Fruit fly (Drosophila melanogaster) whole organism, embryonic: ENCODE data around the gene Sry-alpha.

ENCODE experiments used
- Atf6 ChIP-seq: fragments of 200-800 bp; sonication (Bioruptor generic); IDR thresholded peaks from 2 replicates; pipeline ENCODE4 v1.3.6; 2022; ENCODE audit warnings: missing biosample characterization, missing genetic modification characterization
- CG10366 ChIP-seq: fragments of 200-800 bp; sonication (Bioruptor generic); IDR thresholded peaks from 2 replicates; pipeline ENCODE4 v1.3.6; 2022; ENCODE audit warnings: missing biosample characterization, missing genetic modification characterization
- CG11456 ChIP-seq: fragments of 200-800 bp; sonication (Bioruptor generic); IDR thresholded peaks from 3 replicates; pipeline ENCODE4 v1.3.6; 2022; ENCODE audit warnings: missing biosample characterization, missing genetic modification characterization
- CG12659 ChIP-seq: fragments of 200-800 bp; sonication (Bioruptor generic); optimal IDR thresholded peaks from 3 replicates; lab custom pipeline; 2017; ENCODE audit warnings: mild to moderate bottlenecking, missing biosample characterization, missing genetic modification reagents, missing genetic modification characterization
- CG14014 ChIP-seq: fragments of 200-800 bp; sonication (Bioruptor generic); IDR thresholded peaks from 2 replicates; pipeline ENCODE4 v1.3.6; 2022; ENCODE audit warnings: missing biosample characterization, missing genetic modification characterization
- CG14860 ChIP-seq: fragments of 200-800 bp; sonication (Bioruptor generic); IDR thresholded peaks from 3 replicates; pipeline ENCODE4 v1.3.6; 2022; ENCODE audit warnings: missing biosample characterization, missing genetic modification characterization; ENCODE audit not compliant: partially characterized antibody
- CG16815 ChIP-seq: fragments of 200-800 bp; sonication (Bioruptor generic); optimal IDR thresholded peaks from 3 replicates; lab custom pipeline; 2017; ENCODE audit warnings: missing biosample characterization, mild to moderate bottlenecking, missing genetic modification characterization
- CG17361 ChIP-seq: fragments of 200-800 bp; sonication (Bioruptor generic); IDR thresholded peaks from 3 replicates; pipeline ENCODE4 v1.3.6; 2022; ENCODE audit warnings: missing biosample characterization, missing genetic modification characterization
- CG18262 ChIP-seq: fragments of 200-800 bp; optimal IDR thresholded peaks from 3 replicates; lab custom pipeline; 2019; ENCODE audit warnings: missing biosample characterization, mild to moderate bottlenecking, missing genetic modification characterization, moderate library complexity
- CG31388 ChIP-seq: fragments of 200-800 bp; sonication (Bioruptor generic); optimal IDR thresholded peaks from 2 replicates; lab custom pipeline; 2016; ENCODE audit warnings: missing biosample characterization, missing genetic modification characterization
- CG4424 ChIP-seq: fragments of 200-800 bp; sonication (Bioruptor generic); optimal IDR thresholded peaks from 3 replicates; lab custom pipeline; 2016; ENCODE audit warnings: missing biosample characterization, missing genetic modification characterization
- CG6654 ChIP-seq: fragments of 200-800 bp; sonication (Bioruptor generic); optimal IDR thresholded peaks from 2 replicates; lab custom pipeline; 2017; ENCODE audit warnings: missing biosample characterization, mild to moderate bottlenecking, missing genetic modification characterization
- CG6689 ChIP-seq: fragments of 200-800 bp; sonication (Bioruptor generic); IDR thresholded peaks from 2 replicates; pipeline ENCODE4 v1.3.6; 2022; ENCODE audit warnings: missing biosample characterization, missing genetic modification characterization
- CG6813 ChIP-seq: fragments of 200-800 bp; sonication (Bioruptor generic); optimal IDR thresholded peaks from 2 replicates; lab custom pipeline; 2017; ENCODE audit warnings: missing biosample characterization, missing genetic modification characterization, mild to moderate bottlenecking, moderate library complexity, missing genetic modification reagents
- CG7928 ChIP-seq: fragments of 200-800 bp; sonication (Bioruptor generic); optimal IDR thresholded peaks from 2 replicates; lab custom pipeline; 2017; ENCODE audit warnings: missing biosample characterization, mild to moderate bottlenecking, missing genetic modification characterization
- CG8924 ChIP-seq: fragments of 200-800 bp; optimal IDR thresholded peaks from 3 replicates; lab custom pipeline; 2019; ENCODE audit warnings: missing biosample characterization, mild to moderate bottlenecking, missing genetic modification characterization, moderate library complexity
- CG9797 ChIP-seq: fragments of 200-800 bp; sonication (Bioruptor generic); optimal IDR thresholded peaks from 3 replicates; lab custom pipeline; 2018; ENCODE audit warnings: missing biosample characterization, mild to moderate bottlenecking, missing genetic modification characterization
- CG9876 ChIP-seq: fragments of 200-800 bp; sonication (Bioruptor generic); optimal IDR thresholded peaks from 2 replicates; lab custom pipeline; 2016; ENCODE audit warnings: missing biosample characterization, missing genetic modification characterization
- Camta ChIP-seq: fragments of 200-800 bp; sonication (Bioruptor generic); optimal IDR thresholded peaks from 2 replicates; lab custom pipeline; 2016; ENCODE audit warnings: missing biosample characterization, missing genetic modification characterization
- Hey ChIP-seq: fragments of 200-800 bp; sonication (Bioruptor generic); optimal IDR thresholded peaks from 3 replicates; lab custom pipeline; 2018; ENCODE audit warnings: missing biosample characterization, mild to moderate bottlenecking, missing genetic modification characterization
- Kr ChIP-seq: fragments of 200-800 bp; sonication (Bioruptor generic); optimal IDR thresholded peaks from 2 replicates; lab custom pipeline; 2017; ENCODE audit warnings: missing biosample characterization, mild to moderate bottlenecking, missing genetic modification characterization
- Lim3 ChIP-seq: fragments of 200-800 bp; sonication (Bioruptor generic); IDR thresholded peaks from 2 replicates; pipeline ENCODE4 v1.3.6; 2022; ENCODE audit warnings: missing biosample characterization, missing genetic modification characterization
- MTF-1 ChIP-seq: fragments of 200-800 bp; sonication (Bioruptor generic); optimal IDR thresholded peaks from 2 replicates; lab custom pipeline; 2018; ENCODE audit warnings: missing biosample characterization, mild to moderate bottlenecking, missing genetic modification characterization, borderline replicate concordance
- Ptx1 ChIP-seq: fragments of 200-800 bp; sonication (Bioruptor generic); IDR thresholded peaks from 2 replicates; pipeline ENCODE4 v1.3.6; 2022; ENCODE audit warnings: missing biosample characterization, missing genetic modification characterization
- Ssrp ChIP-seq: fragments of 200-800 bp; sonication (Bioruptor generic); optimal IDR thresholded peaks from 2 replicates; lab custom pipeline; 2018; ENCODE audit warnings: missing biosample characterization, mild to moderate bottlenecking, missing genetic modification characterization, moderate library complexity
- Trl ChIP-seq, 3 experiments: fragments of >200 bp in 2 of 3; fragments of 200-800 bp in 1 of 3; sonication (Bioruptor generic) in 1 of 3; optimal IDR thresholded peaks; 2 replicates in 1 of 3; 3 replicates in 2 of 3; lab custom pipeline; 2016 to 2017; ENCODE audit warnings: missing biosample characterization in 1 of 3, missing genetic modification characterization in 1 of 3
- ato ChIP-seq: fragments of 200-800 bp; sonication (Bioruptor generic); IDR thresholded peaks from 2 replicates; pipeline ENCODE4 v1.3.6; 2022; ENCODE audit warnings: missing biosample characterization, missing genetic modification characterization; ENCODE audit not compliant: partially characterized antibody
- bowl ChIP-seq: fragments of 200-800 bp; sonication (Bioruptor generic); IDR thresholded peaks from 2 replicates; pipeline ENCODE4 v1.3.6; 2022; ENCODE audit warnings: missing biosample characterization, missing genetic modification characterization
- cas ChIP-seq: fragments of 200-800 bp; sonication (Bioruptor generic); IDR thresholded peaks from 2 replicates; pipeline ENCODE4 v1.3.6; 2022; ENCODE audit warnings: missing biosample characterization, missing genetic modification characterization
- chm ChIP-seq: fragments of 200-800 bp; sonication (Bioruptor generic); IDR thresholded peaks from 2 replicates; pipeline ENCODE4 v1.3.6; 2022; ENCODE audit warnings: missing biosample characterization, missing genetic modification characterization
- dati ChIP-seq: fragments of 200-800 bp; sonication (Bioruptor generic); IDR thresholded peaks from 2 replicates; pipeline ENCODE4 v1.3.6; 2022; ENCODE audit warnings: missing biosample characterization, missing genetic modification characterization
- dmrt99B ChIP-seq: fragments of 200-800 bp; sonication (Bioruptor generic); optimal IDR thresholded peaks from 2 replicates; lab custom pipeline; 2018; ENCODE audit warnings: missing biosample characterization, mild to moderate bottlenecking, missing genetic modification characterization, moderate library complexity
- fd3F ChIP-seq: fragments of 200-800 bp; sonication (Bioruptor generic); optimal IDR thresholded peaks from 2 replicates; lab custom pipeline; 2018; ENCODE audit warnings: missing biosample characterization, mild to moderate bottlenecking, missing genetic modification characterization, moderate library complexity
- gcm ChIP-seq: fragments of 200-800 bp; sonication (Bioruptor generic); optimal IDR thresholded peaks from 2 replicates; lab custom pipeline; 2019; ENCODE audit warnings: missing biosample characterization, mild to moderate bottlenecking, missing genetic modification characterization, moderate library complexity
- gfzf ChIP-seq: fragments of 200-800 bp; sonication (Bioruptor generic); optimal IDR thresholded peaks from 2 replicates; lab custom pipeline; 2016; ENCODE audit warnings: missing biosample characterization, mild to moderate bottlenecking, missing genetic modification characterization, moderate library complexity
- hkb ChIP-seq, 2 experiments: fragments of 200-800 bp in 1 of 2; fragments of >200 bp in 1 of 2; sonication (Bioruptor generic) in 1 of 2; IDR thresholded peaks in 1 of 2; optimal IDR thresholded peaks in 1 of 2; 2 replicates each; pipeline versions ENCODE4 v1.3.6 to Lab custom; 2017 to 2022; ENCODE audit warnings: missing biosample characterization in 1 of 2, missing genetic modification characterization in 1 of 2
- klu ChIP-seq: fragments of 200-800 bp; sonication (Bioruptor generic); IDR thresholded peaks from 2 replicates; pipeline ENCODE4 v1.3.6; 2022; ENCODE audit warnings: missing biosample characterization, missing genetic modification characterization
- lola ChIP-seq, 3 experiments: fragments of >200 bp in 2 of 3; fragments of 200-800 bp in 1 of 3; sonication (Bioruptor generic) in 1 of 3; optimal IDR thresholded peaks; 2 replicates each; lab custom pipeline; 2017 to 2019; ENCODE audit warnings: missing biosample characterization in 3 of 3, missing genetic modification characterization in 3 of 3, mild to moderate bottlenecking in 1 of 3, moderate library complexity in 1 of 3
- lov ChIP-seq, 2 experiments: fragments of 200-800 bp in 1 of 2; fragments of >200 bp in 1 of 2; sonication (Bioruptor generic) in 1 of 2; IDR thresholded peaks in 1 of 2; optimal IDR thresholded peaks in 1 of 2; 2 replicates in 1 of 2; 3 replicates in 1 of 2; pipeline versions ENCODE4 v1.3.6 to Lab custom; 2017 to 2022; ENCODE audit warnings: missing biosample characterization in 1 of 2, missing genetic modification characterization in 1 of 2
- mirr ChIP-seq: fragments of 200-800 bp; sonication (Bioruptor generic); optimal IDR thresholded peaks from 3 replicates; lab custom pipeline; 2018; ENCODE audit warnings: missing biosample characterization, mild to moderate bottlenecking, missing genetic modification characterization
- nau ChIP-seq: fragments of 200-800 bp; sonication (Bioruptor generic); optimal IDR thresholded peaks from 3 replicates; lab custom pipeline; 2017; ENCODE audit warnings: missing biosample characterization, mild to moderate bottlenecking, missing genetic modification characterization, missing genetic modification reagents
- p53 ChIP-seq: fragments of 200-800 bp; sonication (Bioruptor generic); optimal IDR thresholded peaks from 2 replicates; lab custom pipeline; 2016; ENCODE audit warnings: missing biosample characterization, missing genetic modification characterization
- pan ChIP-seq, 4 experiments: fragments of >200 bp in 3 of 4; fragments of 200-800 bp in 1 of 4; sonication (Bioruptor generic) in 1 of 4; optimal IDR thresholded peaks in 3 of 4; IDR thresholded peaks in 1 of 4; 2 replicates each; pipeline versions ENCODE4 v1.3.6 to Lab custom; 2017 to 2022; ENCODE audit warnings: missing biosample characterization in 2 of 4, missing genetic modification characterization in 2 of 4, mixed read lengths in 1 of 4
- rib ChIP-seq: fragments of 200-800 bp; sonication (Bioruptor generic); IDR thresholded peaks from 2 replicates; pipeline ENCODE4 v1.3.6; 2022; ENCODE audit warnings: missing biosample characterization, missing genetic modification characterization
- toy ChIP-seq: fragments of 200-800 bp; sonication (Bioruptor generic); IDR thresholded peaks from 2 replicates; pipeline ENCODE4 v1.3.6; 2022; ENCODE audit warnings: missing biosample characterization, missing genetic modification characterization
- vvl ChIP-seq: fragments of 200-800 bp; sonication (Bioruptor generic); IDR thresholded peaks from 2 replicates; pipeline ENCODE4 v1.3.6; 2022; ENCODE audit warnings: missing biosample characterization, missing genetic modification characterization
- zen ChIP-seq: fragments of 200-800 bp; sonication (Bioruptor generic); optimal IDR thresholded peaks from 3 replicates; lab custom pipeline; 2018; ENCODE audit warnings: missing biosample characterization, mild to moderate bottlenecking, missing genetic modification characterization, moderate library complexity

The Sry-alpha gene

DNA sequence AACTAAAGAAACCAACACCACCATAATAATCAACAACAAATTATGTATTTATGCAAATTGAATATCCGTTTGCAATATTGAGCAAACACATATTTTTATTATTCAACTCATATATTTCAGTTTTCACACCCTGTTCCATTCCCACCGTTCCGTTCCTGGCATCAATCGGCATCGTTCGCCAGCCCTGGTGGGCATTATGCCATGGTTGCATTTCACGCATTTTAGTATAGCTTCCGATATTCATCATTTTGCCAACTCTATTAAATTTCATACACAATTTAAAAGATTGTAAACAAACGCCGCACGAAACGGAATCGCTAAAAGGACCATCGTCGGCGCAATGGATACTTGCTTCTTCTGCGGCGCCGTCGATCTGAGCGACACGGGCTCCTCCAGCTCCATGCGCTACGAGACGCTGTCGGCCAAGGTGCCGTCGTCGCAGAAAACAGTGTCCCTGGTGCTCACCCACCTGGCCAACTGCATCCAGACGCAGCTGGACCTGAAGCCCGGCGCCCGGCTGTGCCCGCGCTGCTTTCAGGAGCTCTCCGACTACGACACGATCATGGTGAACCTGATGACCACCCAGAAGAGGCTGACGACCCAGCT, 3.7 kb downstream of the Sry-alpha start, which contains the start of gene Sry-delta (continued):
- TF ChIP-seq fd3F (GFP tag; lab: Kevin White, UChicago) (peak; percentile 3), ato (GFP tag; lab: Robert Waterston, UW) (peak; percentile 64; the same call in 1 of the 2 replicates), lola (GFP tag; optimal IDR thresholded peaks at IDR 0.05; lab: Kevin White, UChicago) (peak in 1 of 3 experiments; percentile 34), MTF-1 (GFP tag; lab: Kevin White, UChicago) (peak; percentile 51), CG10366 (peak; percentile 70), toy (GFP tag; lab: Robert Waterston, UW) (no peak), CG14860 (peak; percentile 59; the same call in 2 of the 3 replicates), CG11456 (peak; percentile 94), p53 (peak; percentile 87), CG7928 (peak; percentile 100), vvl (GFP tag; lab: Robert Waterston, UW) (peak; percentile 90), CG4424 (peak; percentile 85), nau (GFP tag; lab: Kevin White, UChicago) (no peak), CG12659 (GFP tag; lab: Kevin White, UChicago) (peak; percentile 91), Kr (no peak), bowl (GFP tag; lab: Robert Waterston, UW) (0 out of 2 replicates have a peak, but pooled peaks have one; percentile 25), CG31388 (peak; percentile 60), Lim3 (no peak), CG6654 (GFP tag; lab: Kevin White, UChicago) (no peak), Ptx1 (GFP tag; lab: Robert Waterston, UW) (peak; percentile 86), lov (optimal IDR thresholded peaks at IDR 0.05; lab: Kevin White, UChicago) (no peak), lov (GFP tag; IDR thresholded peaks at IDR 0.05; lab: Robert Waterston, UW) (peak; percentile 64; the same call in 2 of the 3 replicates), CG17361 (GFP tag; lab: Robert Waterston, UW) (peak; percentile 71), rib (GFP tag; lab: Robert Waterston, UW) (peak; percentile 78), Hey (tag; lab: Kevin White, UChicago) (no peak), mirr (GFP tag; lab: Kevin White, UChicago) (peak; percentile 82), hkb (optimal IDR thresholded peaks at IDR 0.05; lab: Kevin White, UChicago) (no peak), hkb (GFP tag; IDR thresholded peaks at IDR 0.05; lab: Robert Waterston, UW) (peak; percentile 75), CG8924 (tag; lab: Kevin White, UChicago) (peak; percentile 81), cas (peak; percentile 74), Atf6 (peak; percentile 80), CG9797 (peak; percentile 66), dmrt99B (tag; lab: Kevin White, UChicago) (no peak), klu (GFP tag; lab: Robert Waterston, UW) (peak; percentile 64), chm (GFP tag; lab: Robert Waterston, UW) (peak; percentile 87), dati (GFP tag; lab: Robert Waterston, UW) (no peak), gfzf (GFP tag; lab: Kevin White, UChicago) (peak; percentile 52), CG18262 (peak; percentile 63), CG14014 (peak; percentile 61; the same call in 1 of the 2 replicates), Trl (optimal IDR thresholded peaks at IDR 0.05; lab: Kevin White, UChicago) (no peak), Trl (GFP tag; optimal IDR thresholded peaks at IDR 0.05; lab: Kevin White, UChicago) (peak; percentile 92), Ssrp (tag; lab: Kevin White, UChicago) (peak; percentile 40), CG6689 (GFP tag; lab: Robert Waterston, UW) (peak; percentile 87), CG16815 (peak; percentile 42), CG6813 (GFP tag; lab: Kevin White, UChicago) (peak; percentile 26), CG9876 (GFP tag; lab: Kevin White, UChicago) (peak; percentile 92), zen (tag; lab: Kevin White, UChicago) (peak; percentile 80), gcm (GFP tag; lab: Kevin White, UChicago) (peak; percentile 24), pan (optimal IDR thresholded peaks at IDR 0.05; lab: Kevin White, UChicago) (no peak), pan (GFP tag; optimal IDR thresholded peaks at IDR 0.05 in 1 of 2, IDR thresholded peaks at IDR 0.05 in 1 of 2) (peak in 1 of 2 experiments; percentile 78), Camta (GFP tag; lab: Kevin White, UChicago) (peak; percentile 78)
